Fruit fly (Drosophila melanogaster) whole organism, embryonic: ENCODE data around the gene Tre1.

Experiments
- Blimp-1 ChIP-seq: fragments of 200-800 bp; sonication (Bioruptor generic); optimal IDR thresholded peaks from 3 replicates; lab custom pipeline; 2018; ENCODE audit warnings: missing biosample characterization, missing genetic modification characterization, mild to moderate bottlenecking, moderate library complexity, missing genetic modification reagents
- C15 ChIP-seq: fragments of 200-800 bp; sonication (Bioruptor generic); IDR thresholded peaks from 3 replicates; pipeline ENCODE4 v1.3.6; 2022; ENCODE audit warnings: missing biosample characterization, missing genetic modification characterization
- CG12769 ChIP-seq: fragments of 200-800 bp; sonication (Bioruptor generic); optimal IDR thresholded peaks from 2 replicates; lab custom pipeline; 2019; ENCODE audit warnings: missing biosample characterization, mild to moderate bottlenecking, missing genetic modification characterization, moderate library complexity
- CG13894 ChIP-seq: fragments of 200-800 bp; sonication (Bioruptor generic); optimal IDR thresholded peaks from 3 replicates; lab custom pipeline; 2018; ENCODE audit warnings: missing biosample characterization, mild to moderate bottlenecking, missing genetic modification characterization, moderate library complexity
- CG15514 ChIP-seq: fragments of 200-800 bp; sonication (Bioruptor generic); optimal IDR thresholded peaks from 3 replicates; lab custom pipeline; 2017; ENCODE audit warnings: missing biosample characterization, missing genetic modification characterization, mild to moderate bottlenecking, moderate library complexity, missing genetic modification reagents
- CG16813 ChIP-seq: fragments of 200-800 bp; sonication (Bioruptor generic); IDR thresholded peaks from 3 replicates; pipeline ENCODE4 v1.3.6; 2022; ENCODE audit warnings: missing biosample characterization, missing genetic modification characterization; ENCODE audit not compliant: partially characterized antibody
- CG17359 ChIP-seq: fragments of 200-800 bp; sonication (Bioruptor generic); optimal IDR thresholded peaks from 3 replicates; lab custom pipeline; 2018; ENCODE audit warnings: missing biosample characterization, mild to moderate bottlenecking, missing genetic modification characterization, moderate library complexity
- CG18011 ChIP-seq: fragments of 200-800 bp; sonication (Bioruptor generic); optimal IDR thresholded peaks from 2 replicates; lab custom pipeline; 2017; ENCODE audit warnings: missing biosample characterization, missing genetic modification characterization, mild to moderate bottlenecking, moderate library complexity, missing genotype
- CG31441 ChIP-seq: fragments of 200-800 bp; sonication (Bioruptor generic); IDR thresholded peaks from 2 replicates; pipeline ENCODE4 v1.3.6; 2022; ENCODE audit warnings: missing biosample characterization, missing genetic modification characterization
- CG3281 ChIP-seq: fragments of 200-800 bp; sonication (Bioruptor generic); optimal IDR thresholded peaks from 3 replicates; lab custom pipeline; 2017; ENCODE audit warnings: missing biosample characterization, mild to moderate bottlenecking, missing genetic modification characterization
- CG33557 ChIP-seq: fragments of 200-800 bp; sonication (Bioruptor generic); optimal IDR thresholded peaks from 2 replicates; lab custom pipeline; 2019; ENCODE audit warnings: missing biosample characterization, mild to moderate bottlenecking, missing genetic modification characterization, moderate library complexity
- CG43689 ChIP-seq: fragments of 200-800 bp; sonication (Bioruptor generic); IDR thresholded peaks from 2 replicates; pipeline ENCODE4 v1.3.6; 2022; ENCODE audit warnings: missing biosample characterization, missing genetic modification characterization
- CG4707 ChIP-seq: fragments of 200-800 bp; sonication (Bioruptor generic); optimal IDR thresholded peaks from 2 replicates; lab custom pipeline; 2018; ENCODE audit warnings: missing biosample characterization, mild to moderate bottlenecking, missing genetic modification characterization, moderate library complexity
- CG6272 ChIP-seq: fragments of 200-800 bp; sonication (Bioruptor generic); IDR thresholded peaks from 2 replicates; pipeline ENCODE4 v1.3.6; 2022; ENCODE audit warnings: missing biosample characterization, missing genetic modification characterization
- CG6765 ChIP-seq: fragments of 200-800 bp; sonication (Bioruptor generic); optimal IDR thresholded peaks from 3 replicates; lab custom pipeline; 2017; ENCODE audit warnings: missing biosample characterization, mild to moderate bottlenecking, missing genetic modification characterization
- CG7271 ChIP-seq: fragments of 200-800 bp; sonication (Bioruptor generic); optimal IDR thresholded peaks from 2 replicates; lab custom pipeline; 2018; ENCODE audit warnings: missing biosample characterization, mild to moderate bottlenecking, missing genetic modification characterization, moderate library complexity
- CG7372 ChIP-seq: fragments of 200-800 bp; sonication (Bioruptor generic); IDR thresholded peaks from 2 replicates; pipeline ENCODE4 v1.3.6; 2022; ENCODE audit warnings: missing biosample characterization, missing genetic modification characterization
- Chrac-16 ChIP-seq: fragments of 200-800 bp; sonication (Bioruptor generic); optimal IDR thresholded peaks from 3 replicates; lab custom pipeline; 2016; ENCODE audit warnings: missing biosample characterization, missing genetic modification characterization
- CrebB ChIP-seq: fragments of 200-800 bp; sonication (Bioruptor generic); optimal IDR thresholded peaks from 3 replicates; lab custom pipeline; 2018; ENCODE audit warnings: missing biosample characterization, mild to moderate bottlenecking, missing genetic modification characterization
- Dp ChIP-seq: fragments of 200-800 bp; sonication (Bioruptor generic); optimal IDR thresholded peaks from 2 replicates; lab custom pipeline; 2018; ENCODE audit warnings: missing biosample characterization, mild to moderate bottlenecking, missing genetic modification characterization, moderate library complexity
- GATAe ChIP-seq: fragments of 200-800 bp; sonication (Bioruptor generic); conservative IDR thresholded peaks from 2 replicates; pipeline ENCODE4 v1.3.6; 2022; ENCODE audit warnings: missing biosample characterization, missing genetic modification characterization
- Hr3 ChIP-seq: fragments of 200-800 bp; sonication (Bioruptor generic); optimal IDR thresholded peaks from 3 replicates; lab custom pipeline; 2016; ENCODE audit warnings: missing biosample characterization, missing genetic modification characterization
- Myb ChIP-seq: fragments of 200-800 bp; sonication (Bioruptor generic); optimal IDR thresholded peaks from 2 replicates; lab custom pipeline; 2016; ENCODE audit warnings: missing biosample characterization, missing genetic modification characterization
- NC2α ChIP-seq: fragments of 200-800 bp; sonication (Bioruptor generic); optimal IDR thresholded peaks from 2 replicates; lab custom pipeline; 2016; ENCODE audit warnings: missing biosample characterization, missing genetic modification characterization
- NK7.1 ChIP-seq: fragments of 200-800 bp; sonication (Bioruptor generic); optimal IDR thresholded peaks from 3 replicates; lab custom pipeline; 2016; ENCODE audit warnings: missing biosample characterization, missing genetic modification characterization
- Spps ChIP-seq: fragments of 200-800 bp; sonication (Bioruptor generic); optimal IDR thresholded peaks from 2 replicates; lab custom pipeline; 2018; ENCODE audit warnings: missing biosample characterization, mild to moderate bottlenecking, missing genetic modification characterization
- YL-1 ChIP-seq: fragments of 200-800 bp; sonication (Bioruptor generic); optimal IDR thresholded peaks from 3 replicates; lab custom pipeline; 2017; ENCODE audit warnings: missing biosample characterization, mild to moderate bottlenecking, missing genetic modification characterization
- ato ChIP-seq: fragments of 200-800 bp; sonication (Bioruptor generic); IDR thresholded peaks from 2 replicates; pipeline ENCODE4 v1.3.6; 2022; ENCODE audit warnings: missing biosample characterization, missing genetic modification characterization; ENCODE audit not compliant: partially characterized antibody
- corto ChIP-seq: fragments of 200-800 bp; sonication (Bioruptor generic); optimal IDR thresholded peaks from 2 replicates; lab custom pipeline; 2016; ENCODE audit warnings: missing biosample characterization, mild to moderate bottlenecking, missing genetic modification characterization, moderate library complexity
- dm ChIP-seq: fragments of 200-800 bp; sonication (Bioruptor generic); optimal IDR thresholded peaks from 3 replicates; lab custom pipeline; 2016; ENCODE audit warnings: missing biosample characterization, missing genetic modification characterization
- en ChIP-seq: fragments of 200-800 bp; sonication (Bioruptor generic); optimal IDR thresholded peaks from 2 replicates; lab custom pipeline; 2016; ENCODE audit warnings: missing biosample characterization, missing genetic modification characterization
- eve ChIP-seq, 2 experiments: fragments of >200 bp; optimal IDR thresholded peaks; 2 replicates each; lab custom pipeline; 2017; ENCODE audit warnings: missing biosample characterization in 2 of 2, missing genetic modification characterization in 2 of 2
- fu2 ChIP-seq: fragments of 200-800 bp; sonication (Bioruptor generic); optimal IDR thresholded peaks from 2 replicates; lab custom pipeline; 2016; ENCODE audit warnings: missing biosample characterization, missing genetic modification characterization
- gcm2 ChIP-seq: fragments of 200-800 bp; sonication (Bioruptor generic); optimal IDR thresholded peaks from 2 replicates; lab custom pipeline; 2016; ENCODE audit warnings: missing biosample characterization, missing genetic modification characterization
- gt ChIP-seq: fragments of 200-800 bp; sonication (Bioruptor generic); IDR thresholded peaks from 2 replicates; pipeline ENCODE4 v1.3.6; 2022; ENCODE audit warnings: missing biosample characterization, missing genetic modification characterization
- hth ChIP-seq: fragments of >200 bp; optimal IDR thresholded peaks from 2 replicates; lab custom pipeline; 2017; ENCODE audit warnings: inconsistent platforms
- insv ChIP-seq, 2 experiments: fragments of 200-800 bp; sonication (Bioruptor generic); optimal IDR thresholded peaks; 3 replicates each; lab custom pipeline; 2016 to 2018; ENCODE audit warnings: missing biosample characterization in 2 of 2, missing genetic modification characterization in 2 of 2
- lbe ChIP-seq: fragments of 200-800 bp; sonication (Bioruptor generic); optimal IDR thresholded peaks from 2 replicates; lab custom pipeline; 2016; ENCODE audit warnings: missing biosample characterization, mild to moderate bottlenecking, missing genetic modification characterization
- lola ChIP-seq, 3 experiments: fragments of >200 bp in 2 of 3; fragments of 200-800 bp in 1 of 3; sonication (Bioruptor generic) in 1 of 3; optimal IDR thresholded peaks; 2 replicates each; lab custom pipeline; 2017 to 2019; ENCODE audit warnings: missing biosample characterization in 3 of 3, missing genetic modification characterization in 3 of 3, mild to moderate bottlenecking in 1 of 3, moderate library complexity in 1 of 3
- nerfin-2 ChIP-seq: fragments of 200-800 bp; sonication (Bioruptor generic); IDR thresholded peaks from 2 replicates; pipeline ENCODE4 v1.3.6; 2022; ENCODE audit warnings: missing biosample characterization, missing genetic modification characterization; ENCODE audit not compliant: partially characterized antibody
- onecut ChIP-seq: fragments of 200-800 bp; sonication (Bioruptor generic); IDR thresholded peaks from 2 replicates; pipeline ENCODE4 v1.3.6; 2022; ENCODE audit warnings: missing biosample characterization, missing genetic modification characterization
- pita ChIP-seq: fragments of 200-800 bp; sonication (Bioruptor generic); optimal IDR thresholded peaks from 2 replicates; lab custom pipeline; 2017; ENCODE audit warnings: missing biosample characterization, mild to moderate bottlenecking, missing genetic modification characterization
- scrt ChIP-seq: fragments of 200-800 bp; sonication (Bioruptor generic); optimal IDR thresholded peaks from 2 replicates; lab custom pipeline; 2018; ENCODE audit warnings: missing biosample characterization, mild to moderate bottlenecking, missing genetic modification characterization, moderate library complexity
- sug ChIP-seq: fragments of 200-800 bp; optimal IDR thresholded peaks from 2 replicates; lab custom pipeline; 2019; ENCODE audit warnings: missing biosample characterization, mild to moderate bottlenecking, missing genetic modification characterization, moderate library complexity
- tio ChIP-seq: fragments of 200-800 bp; sonication (Bioruptor generic); optimal IDR thresholded peaks from 2 replicates; lab custom pipeline; 2017; ENCODE audit warnings: missing biosample characterization, missing genetic modification characterization, inconsistent platforms
- tna ChIP-seq: fragments of 200-800 bp; sonication (Bioruptor generic); IDR thresholded peaks from 2 replicates; pipeline ENCODE4 v1.3.6; 2022; ENCODE audit warnings: missing biosample characterization, missing genetic modification characterization; ENCODE audit not compliant: partially characterized antibody
- ttk ChIP-seq: fragments of 200-800 bp; sonication (Bioruptor generic); IDR thresholded peaks from 2 replicates; pipeline ENCODE4 v2.1.2; 2022; ENCODE audit warnings: missing biosample characterization, missing genetic modification characterization
- vnd ChIP-seq: fragments of 200-800 bp; sonication (Bioruptor generic); IDR thresholded peaks from 3 replicates; pipeline ENCODE4 v1.3.6; 2022; ENCODE audit warnings: missing biosample characterization, missing genetic modification characterization; ENCODE audit not compliant: partially characterized antibody
- wdn ChIP-seq: fragments of 200-800 bp; sonication (Bioruptor generic); IDR thresholded peaks from 2 replicates; pipeline ENCODE4 v1.3.6; 2022; ENCODE audit warnings: missing biosample characterization, missing genetic modification characterization

Tre1 gene

dm6 chrX:5679079-5679932, 471 bp downstream of the Tre1 start (continued):
- no peak for TF ChIP-seq CG13894 (tag; lab: Kevin White, UChicago)
- no peak for TF ChIP-seq CG16813
- TF ChIP-seq ttk (GFP tag; lab: Robert Waterston, UW) = 0 out of 2 replicates have a peak, but pooled peaks have one; percentile 40
- no peak for TF ChIP-seq tna (GFP tag; lab: Robert Waterston, UW)
- TF ChIP-seq CG15514 (GFP tag; lab: Kevin White, UChicago) = peak; percentile 6
- TF ChIP-seq NK7.1 (GFP tag; lab: Kevin White, UChicago) = no peak
- TF ChIP-seq YL-1 (GFP tag; lab: Kevin White, UChicago) = no peak
- TF ChIP-seq onecut (GFP tag; lab: Robert Waterston, UW) = no peak
- no peak for TF ChIP-seq corto (GFP tag; lab: Kevin White, UChicago)
- no peak for TF ChIP-seq C15
- TF ChIP-seq CG6765 (GFP tag; lab: Kevin White, UChicago) = no peak
- TF ChIP-seq insv (GFP tag; optimal IDR thresholded peaks at IDR 0.05; lab: Kevin White, UChicago) = no peak
- TF ChIP-seq dm (GFP tag; lab: Kevin White, UChicago) = no peak
- TF ChIP-seq Chrac-16 (GFP tag; lab: Kevin White, UChicago) = peak; percentile 46
- TF ChIP-seq CG18011 (GFP tag; lab: Kevin White, UChicago) = no peak
- TF ChIP-seq hth (lab: Kevin White, UChicago) = no peak
- TF ChIP-seq CG3281 (GFP tag; lab: Kevin White, UChicago) = no peak
- TF ChIP-seq CG43689 (GFP tag; lab: Robert Waterston, UW) = no peak
- no peak for TF ChIP-seq en (GFP tag; lab: Kevin White, UChicago)
- peak; percentile 24 for TF ChIP-seq CG33557 (GFP tag; lab: Kevin White, UChicago)
- TF ChIP-seq CG6272 (GFP tag; lab: Robert Waterston, UW) = no peak
- no peak for TF ChIP-seq GATAe (GFP tag; lab: Robert Waterston, UW)
- TF ChIP-seq CrebB = no peak
- TF ChIP-seq Myb (GFP tag; lab: Kevin White, UChicago) = no peak
- TF ChIP-seq CG17359 (tag; lab: Kevin White, UChicago) = peak; percentile 54
- no peak for TF ChIP-seq Dp
- peak; percentile 61 for TF ChIP-seq Blimp-1
- no peak for TF ChIP-seq ato (GFP tag; lab: Robert Waterston, UW)
- TF ChIP-seq CG12769 (tag; lab: Kevin White, UChicago) = no peak
- TF ChIP-seq NC2α (GFP tag; lab: Kevin White, UChicago) = no peak
- TF ChIP-seq CG7372 (GFP tag; lab: Robert Waterston, UW) = 0 out of 2 replicates have a peak, but pooled peaks have one; percentile 18
- peak; percentile 32 for TF ChIP-seq lbe (GFP tag; lab: Kevin White, UChicago)
- TF ChIP-seq scrt (GFP tag; lab: Kevin White, UChicago) = no peak
- no peak for TF ChIP-seq vnd (GFP tag; lab: Robert Waterston, UW)
- TF ChIP-seq CG7271 = no peak
- TF ChIP-seq wdn (GFP tag; lab: Robert Waterston, UW) = no peak
- TF ChIP-seq Spps = peak; percentile 61
- TF ChIP-seq tio = no peak
- peak in 1 of 3 experiments; percentile 72 for TF ChIP-seq lola (GFP tag; optimal IDR thresholded peaks at IDR 0.05; lab: Kevin White, UChicago)
- no peak; the same call in 1 of the 2 replicates for TF ChIP-seq CG31441 (GFP tag; lab: Robert Waterston, UW)
- TF ChIP-seq fu2 (GFP tag; lab: Kevin White, UChicago) = no peak
- TF ChIP-seq gcm2 (GFP tag; lab: Kevin White, UChicago) = no peak
- no peak for TF ChIP-seq nerfin-2 (GFP tag; lab: Robert Waterston, UW)
- no peak for TF ChIP-seq sug (tag; lab: Kevin White, UChicago)
- TF ChIP-seq eve (GFP tag; optimal IDR thresholded peaks at IDR 0.05; lab: Kevin White, UChicago) = no peak
- no peak for TF ChIP-seq gt
- peak; percentile 40 for TF ChIP-seq Hr3 (GFP tag; lab: Kevin White, UChicago)
- TF ChIP-seq pita (GFP tag; lab: Kevin White, UChicago) = no peak
- TF ChIP-seq CG4707 (GFP tag; lab: Kevin White, UChicago) = no peak
